Worm (Caenorhabditis elegans): ENCODE results near the gene F57C2.5.

F57C2.5 gene

ce11 chrII:14494464-14494863 lies 33.6 kb downstream of the F57C2.5 start:
- TF ChIP-seq lin-13 (GFP tag; optimal IDR thresholded peaks at IDR 0.05) = no peak
- TF ChIP-seq irx-1 (tag; optimal IDR thresholded peaks at IDR 0.05) = no peak
- TF ChIP-seq blmp-1 (tag; optimal IDR thresholded peaks at IDR 0.05) = peak; percentile 33
- no peak for TF ChIP-seq nhr-28 (tag; optimal IDR thresholded peaks at IDR 0.05)
- TF ChIP-seq nhr-85 (tag) = peak; percentile 76
- TF ChIP-seq nhr-47 (tag; optimal IDR thresholded peaks at IDR 0.05) = no peak
- TF ChIP-seq lin-15B (tag; optimal IDR thresholded peaks at IDR 0.05) = no peak
- TF ChIP-seq lin-14 (GFP tag; optimal IDR thresholded peaks at IDR 0.05) = peak; percentile 19
- no peak for TF ChIP-seq ceh-8 (GFP tag; optimal IDR thresholded peaks at IDR 0.05)
- TF ChIP-seq ceh-88 (GFP tag; IDR thresholded peaks at IDR 0.05) = no peak
- TF ChIP-seq dpl-1 (GFP tag; optimal IDR thresholded peaks at IDR 0.05) = no peak
- TF ChIP-seq nhr-20 (tag; optimal IDR thresholded peaks at IDR 0.05) = peak; percentile 2
- TF ChIP-seq skn-1 (tag; optimal IDR thresholded peaks at IDR 0.05) = peak; percentile 30
- peak; percentile 49 for TF ChIP-seq elt-2 (tag; optimal IDR thresholded peaks at IDR 0.05)
- no peak for TF ChIP-seq efl-1 (optimal IDR thresholded peaks at IDR 0.05)
- TF ChIP-seq efl-1 (GFP tag; optimal IDR thresholded peaks at IDR 0.05 in 1 of 2) = no peak
- no peak for TF ChIP-seq C16A3.4 (tag; optimal IDR thresholded peaks at IDR 0.05)
- no peak for TF ChIP-seq mep-1 (tag; optimal IDR thresholded peaks at IDR 0.05)
- TF ChIP-seq lin-35 (GFP tag; optimal IDR thresholded peaks at IDR 0.05) = no peak
- TF ChIP-seq pax-3 (tag; optimal IDR thresholded peaks at IDR 0.05) = no peak
- TF ChIP-seq elt-3 (tag; optimal IDR thresholded peaks at IDR 0.05) = peak in 1 of 6 experiments; percentile 2
- no peak for TF ChIP-seq lir-3 (tag; optimal IDR thresholded peaks at IDR 0.05; ENCODE audit: poor library complexity)
- TF ChIP-seq jun-1 (tag; optimal IDR thresholded peaks at IDR 0.05) = no peak
- TF ChIP-seq nhr-76 (tag; optimal IDR thresholded peaks at IDR 0.05) = no peak
- TF ChIP-seq fos-1 (tag; optimal IDR thresholded peaks at IDR 0.05) = no peak
- no peak for TF ChIP-seq vab-15 (tag; optimal IDR thresholded peaks at IDR 0.05)

- TF ChIP-seq zag-1 (tag; optimal IDR thresholded peaks at IDR 0.05) = no peak
- TF ChIP-seq nhr-12 (tag; optimal IDR thresholded peaks at IDR 0.05) = no peak
- no peak for TF ChIP-seq snu-23 (GFP tag; optimal IDR thresholded peaks at IDR 0.05)
- TF ChIP-seq nhr-76 (tag; optimal IDR thresholded peaks at IDR 0.05) = no peak
- no peak for TF ChIP-seq hlh-4 (tag; optimal IDR thresholded peaks at IDR 0.05)
- TF ChIP-seq fos-1 (tag; optimal IDR thresholded peaks at IDR 0.05) = no peak
- TF ChIP-seq lsy-2 (tag; optimal IDR thresholded peaks at IDR 0.05) = no peak
- no peak for TF ChIP-seq sox-4 (tag; optimal IDR thresholded peaks at IDR 0.05)
Measured at ce11 chrII:14494414-14494463, 33.8 kb downstream of the F57C2.5 start, which contains the start of gene cysl-2. TSS of gene cysl-2 (minus strand) at chrII:14494451.

- TF ChIP-seq nhr-77 (tag; optimal IDR thresholded peaks at IDR 0.05) (no peak), sptf-1 (tag; optimal IDR thresholded peaks at IDR 0.05) (no peak), swsn-7 (tag; optimal IDR thresholded peaks at IDR 0.05) (no peak), lin-14 (GFP tag; optimal IDR thresholded peaks at IDR 0.05) (no peak), zip-4 (GFP tag; optimal IDR thresholded peaks at IDR 0.05) (no peak), ztf-4 (tag; optimal IDR thresholded peaks at IDR 0.05) (no peak), fos-1 (tag; optimal IDR thresholded peaks at IDR 0.05) (no peak), egl-13 (tag; optimal IDR thresholded peaks at IDR 0.05) (no peak), pag-3 (tag; optimal IDR thresholded peaks at IDR 0.05; ENCODE audit: borderline replicate concordance, insufficient read depth) (no peak), blmp-1 (tag; optimal IDR thresholded peaks at IDR 0.05) (no peak), fkh-10 (GFP tag; optimal IDR thresholded peaks at IDR 0.05) (no peak), nhr-71 (tag; optimal IDR thresholded peaks at IDR 0.05) (no peak), C16A3.4 (tag; optimal IDR thresholded peaks at IDR 0.05) (no peak), vab-15 (tag; optimal IDR thresholded peaks at IDR 0.05) (no peak), unc-30 (tag; optimal IDR thresholded peaks at IDR 0.05) (no peak), lin-35 (GFP tag; optimal IDR thresholded peaks at IDR 0.05) (no peak), tbx-2 (tag; optimal IDR thresholded peaks at IDR 0.05) (no peak), mdl-1 (tag; optimal IDR thresholded peaks at IDR 0.05) (no peak), jun-1 (tag; optimal IDR thresholded peaks at IDR 0.05) (no peak)
Measured at ce11 chrII:14494014-14494413, 34.0 kb downstream of the F57C2.5 start.

All from whole organism, L1 larva.